Worm (Caenorhabditis elegans) whole organism, L1 larva: Measurements from ENCODE around the gene W08E12.8.
"Not testable (repeated sequence)": the region's sequence is repeated elsewhere in the genome, so short reads cannot be mapped to it uniquely, and the experiment has no call there.

Experiments
- nhr-11 ChIP-seq: fragments of 150-350 bp; optimal IDR thresholded peaks from 2 replicates; lab custom pipeline; 2014; ENCODE audit warnings: missing biosample characterization, missing genetic modification characterization
- nhr-12 ChIP-seq: sonication (generic microtip); optimal IDR thresholded peaks from 2 replicates; lab custom pipeline; 2017; ENCODE audit warnings: missing biosample characterization, missing genetic modification characterization
- snpc-4 ChIP-seq: fragments of 150-350 bp; optimal IDR thresholded peaks from 2 replicates; lab custom pipeline; 2014; ENCODE audit warnings: missing biosample characterization, missing genetic modification characterization

- not testable (repeated sequence) for TF ChIP-seq snpc-4; nhr-11 (tag; lab: Kevin White, UChicago); nhr-12 (tag; lab: Kevin White, UChicago)
Measured at ce11 chrIV:3314099-3314498, 21.9 kb downstream of the W08E12.8 start.
